In the genomic region with DNA sequence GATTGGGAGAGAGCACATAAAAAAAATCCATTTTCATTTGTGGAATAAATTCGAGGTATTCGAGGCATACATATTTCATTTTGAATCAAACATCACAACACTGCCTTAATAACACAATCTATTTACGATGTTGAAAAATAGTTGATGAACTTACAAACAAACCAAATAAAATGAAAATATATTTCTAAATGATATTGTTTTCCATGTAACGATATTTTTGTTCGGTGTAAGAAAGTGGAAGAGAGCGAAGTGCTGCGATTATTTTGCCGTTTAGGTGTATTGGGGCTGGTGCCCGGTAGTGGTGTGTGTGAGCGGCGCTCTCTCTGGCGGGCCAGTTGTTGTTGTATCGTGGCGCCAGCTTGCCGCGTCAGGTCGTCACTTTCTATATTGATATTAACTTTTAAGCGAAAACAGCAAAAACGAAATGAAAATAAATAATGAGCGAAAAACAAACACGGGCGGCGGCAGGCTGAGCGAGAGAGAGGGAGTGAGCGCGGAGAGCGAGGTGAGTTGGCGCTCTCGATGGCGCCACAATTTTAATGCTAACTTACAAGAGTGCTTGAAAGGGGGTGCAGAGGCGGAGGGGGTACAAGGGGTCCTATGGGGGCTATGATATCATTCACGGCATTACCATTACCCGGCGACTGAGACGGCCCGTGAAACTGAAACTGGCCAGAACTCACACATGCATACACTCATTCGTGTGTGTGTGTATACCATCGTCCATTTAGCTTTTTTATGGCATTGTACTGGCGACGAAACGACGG, we compare ENCODE assay signal across 1 fruit fly cellular context.
TF ChIP-seq lines count a peak whose summit lies in the region.

No protein-coding gene starts in this region.

TF ChIP-seq in whole organism, embryonic, 481 proteins besides CTCF, POLR2A, EP300 and RAD21 (continued from another document and continues in another):
- peak; percentile 97 for TF ChIP-seq CG2678 (tag; optimal IDR thresholded peaks at IDR 0.05; lab: Kevin White, UChicago)
- TF ChIP-seq CG1603 (tag; optimal IDR thresholded peaks at IDR 0.05; lab: Kevin White, UChicago), result peak; percentile 96
- peak; percentile 91 for TF ChIP-seq D19A (tag; optimal IDR thresholded peaks at IDR 0.05; lab: Kevin White, UChicago)
- peak; percentile 91 for TF ChIP-seq trem (tag; optimal IDR thresholded peaks at IDR 0.05; lab: Kevin White, UChicago)
- TF ChIP-seq CG6654 (GFP tag; optimal IDR thresholded peaks at IDR 0.05; lab: Kevin White, UChicago), result peak; percentile 78
- TF ChIP-seq kni (GFP tag; optimal IDR thresholded peaks at IDR 0.05; lab: Kevin White, UChicago), result peak; percentile 98
- TF ChIP-seq CG8765 (GFP tag; IDR thresholded peaks at IDR 0.05; lab: Robert Waterston, UW), result peak; percentile 55; the same call in 1 of the 2 replicates
- TF ChIP-seq row (GFP tag; IDR thresholded peaks at IDR 0.05; lab: Robert Waterston, UW), result peak; percentile 97
- TF ChIP-seq CG2202 (tag; optimal IDR thresholded peaks at IDR 0.05; lab: Kevin White, UChicago), result peak; percentile 74
- TF ChIP-seq Ets65A (GFP tag; lab: Kevin White, UChicago), result peak; percentile 96
- peak; percentile 79 for TF ChIP-seq CG2199 (GFP tag; IDR thresholded peaks at IDR 0.05; lab: Robert Waterston, UW)
- peak; percentile 77 for TF ChIP-seq CG18011 (GFP tag; optimal IDR thresholded peaks at IDR 0.05; lab: Kevin White, UChicago)
- peak; percentile 55 for TF ChIP-seq CG4282 (GFP tag; optimal IDR thresholded peaks at IDR 0.05; lab: Kevin White, UChicago)
- peak; percentile 95 for TF ChIP-seq CG17829 (tag; optimal IDR thresholded peaks at IDR 0.05; lab: Kevin White, UChicago)
- peak; percentile 88 for TF ChIP-seq CG15011 (GFP tag; optimal IDR thresholded peaks at IDR 0.05; lab: Kevin White, UChicago)
- TF ChIP-seq CG6175 (GFP tag; IDR thresholded peaks at IDR 0.05; lab: Robert Waterston, UW), result peak; percentile 86
- peak; percentile 92 for TF ChIP-seq CG11695 (GFP tag; IDR thresholded peaks at IDR 0.05; lab: Robert Waterston, UW)
- TF ChIP-seq CG14050 (GFP tag; IDR thresholded peaks at IDR 0.05; lab: Robert Waterston, UW), result peak; percentile 84
- peak; percentile 87 for TF ChIP-seq cg (GFP tag; optimal IDR thresholded peaks at IDR 0.05; lab: Kevin White, UChicago)
- peak; percentile 98 for TF ChIP-seq CG2120 (GFP tag; optimal IDR thresholded peaks at IDR 0.05; lab: Kevin White, UChicago)
- peak; percentile 78 for TF ChIP-seq CG7357 (GFP tag; IDR thresholded peaks at IDR 0.05; lab: Robert Waterston, UW)
- TF ChIP-seq D19B (GFP tag; optimal IDR thresholded peaks at IDR 0.05; lab: Kevin White, UChicago), result peak; percentile 85
- TF ChIP-seq Spps (tag; optimal IDR thresholded peaks at IDR 0.05; lab: Kevin White, UChicago), result peak; percentile 77
- TF ChIP-seq mld (GFP tag; IDR thresholded peaks at IDR 0.05; lab: Robert Waterston, UW; ENCODE audit: partially characterized antibody), result no peak
- TF ChIP-seq Ravus (GFP tag; IDR thresholded peaks at IDR 0.05; lab: Robert Waterston, UW), result peak; percentile 64
- peak; percentile 69 for TF ChIP-seq B-H2 (GFP tag; optimal IDR thresholded peaks at IDR 0.05; lab: Kevin White, UChicago)
- peak; percentile 78 for TF ChIP-seq CG11456 (GFP tag; IDR thresholded peaks at IDR 0.05; lab: Robert Waterston, UW)
- 0 out of 4 replicates have a peak, but pooled peaks have one; percentile 43 for TF ChIP-seq Dll (GFP tag; IDR thresholded peaks at IDR 0.05; lab: Robert Waterston, UW; ENCODE audit: partially characterized antibody)
- TF ChIP-seq Side (GFP tag; optimal IDR thresholded peaks at IDR 0.05; lab: Kevin White, UChicago), result peak; percentile 90
- peak; percentile 68 for TF ChIP-seq CG4617 (GFP tag; optimal IDR thresholded peaks at IDR 0.05; lab: Kevin White, UChicago; ENCODE audit: borderline replicate concordance)
- TF ChIP-seq Mrtf (GFP tag; IDR thresholded peaks at IDR 0.05; lab: Robert Waterston, UW), result peak; percentile 77
- peak; percentile 79 for TF ChIP-seq ssp (GFP tag; IDR thresholded peaks at IDR 0.05; lab: Robert Waterston, UW)
- peak; percentile 84 for TF ChIP-seq wdn (GFP tag; IDR thresholded peaks at IDR 0.05; lab: Robert Waterston, UW)
- peak; percentile 93 for TF ChIP-seq CG6689 (GFP tag; IDR thresholded peaks at IDR 0.05; lab: Robert Waterston, UW)
- no peak for TF ChIP-seq prd (optimal IDR thresholded peaks at IDR 0.05; lab: Kevin White, UChicago)
- peak; percentile 92 for TF ChIP-seq prd (GFP tag; IDR thresholded peaks at IDR 0.05; lab: Robert Waterston, UW)
- peak; percentile 76 for TF ChIP-seq en (GFP tag; optimal IDR thresholded peaks at IDR 0.05; lab: Kevin White, UChicago)
- peak; percentile 97 for TF ChIP-seq dmrt99B (tag; optimal IDR thresholded peaks at IDR 0.05; lab: Kevin White, UChicago)
- TF ChIP-seq pum (GFP tag; optimal IDR thresholded peaks at IDR 0.05; lab: Kevin White, UChicago), result peak; percentile 88
- TF ChIP-seq HLH54F (GFP tag; optimal IDR thresholded peaks at IDR 0.05; lab: Kevin White, UChicago), result peak; percentile 91
- TF ChIP-seq GATAe (GFP tag; conservative IDR thresholded peaks at IDR 0.05; lab: Robert Waterston, UW), result peak; percentile 71
- TF ChIP-seq salm (tag; optimal IDR thresholded peaks at IDR 0.05; lab: Kevin White, UChicago), result peak; percentile 93
- TF ChIP-seq CG11504 (tag; optimal IDR thresholded peaks at IDR 0.05; lab: Kevin White, UChicago), result peak; percentile 95
- peak; percentile 89 for TF ChIP-seq CG18476 (GFP tag; optimal IDR thresholded peaks at IDR 0.05; lab: Kevin White, UChicago)
- TF ChIP-seq Chrac-16 (GFP tag; optimal IDR thresholded peaks at IDR 0.05; lab: Kevin White, UChicago), result peak; percentile 92
- no peak for TF ChIP-seq tll (GFP tag; optimal IDR thresholded peaks at IDR 0.05; lab: Kevin White, UChicago)
- peak; percentile 96 for TF ChIP-seq CG17359 (tag; optimal IDR thresholded peaks at IDR 0.05; lab: Kevin White, UChicago)
- peak; percentile 95 for TF ChIP-seq vvl (GFP tag; IDR thresholded peaks at IDR 0.05; lab: Robert Waterston, UW)
- peak; percentile 90 for TF ChIP-seq CG9437 (GFP tag; optimal IDR thresholded peaks at IDR 0.05; lab: Kevin White, UChicago)
- peak; percentile 90 for TF ChIP-seq CG6683 (GFP tag; optimal IDR thresholded peaks at IDR 0.05; lab: Kevin White, UChicago)
- TF ChIP-seq slp2 (GFP tag; optimal IDR thresholded peaks at IDR 0.05; lab: Kevin White, UChicago), result peak; percentile 82
- TF ChIP-seq CG6791 (GFP tag; IDR thresholded peaks at IDR 0.05; lab: Robert Waterston, UW; ENCODE audit: partially characterized antibody), result no peak
- TF ChIP-seq pan (optimal IDR thresholded peaks at IDR 0.05; lab: Kevin White, UChicago), result no peak
- TF ChIP-seq pan (GFP tag; optimal IDR thresholded peaks at IDR 0.05 in 1 of 2, IDR thresholded peaks at IDR 0.05 in 1 of 2), result peak in 1 of 2 experiments; percentile 90
- TF ChIP-seq CG3163 (GFP tag; optimal IDR thresholded peaks at IDR 0.05; lab: Kevin White, UChicago), result peak; percentile 82
- peak; percentile 94 for TF ChIP-seq tap (tag; optimal IDR thresholded peaks at IDR 0.05; lab: Kevin White, UChicago)
- TF ChIP-seq Dad (GFP tag; optimal IDR thresholded peaks at IDR 0.05; lab: Kevin White, UChicago), result peak; percentile 96
- 0 out of 2 replicates have a peak, but pooled peaks have one; percentile 34 for TF ChIP-seq CG13287 (GFP tag; IDR thresholded peaks at IDR 0.05; lab: Robert Waterston, UW; ENCODE audit: partially characterized antibody)
- TF ChIP-seq CG1792 (GFP tag; optimal IDR thresholded peaks at IDR 0.05; lab: Kevin White, UChicago), result peak; percentile 84
- peak; percentile 93 for TF ChIP-seq Fer3 (tag; optimal IDR thresholded peaks at IDR 0.05; lab: Kevin White, UChicago)
- no peak for TF ChIP-seq yki (optimal IDR thresholded peaks at IDR 0.05; lab: Kevin White, UChicago)
- TF ChIP-seq H2.0 (GFP tag; IDR thresholded peaks at IDR 0.05; lab: Robert Waterston, UW), result peak; percentile 77
- peak; percentile 12 for TF ChIP-seq pzg (GFP tag; optimal IDR thresholded peaks at IDR 0.05; lab: Kevin White, UChicago)
- peak; percentile 72 for TF ChIP-seq pb (GFP tag; optimal IDR thresholded peaks at IDR 0.05; lab: Kevin White, UChicago)
- peak in 1 of 2 experiments; percentile 96 for TF ChIP-seq eve (GFP tag; optimal IDR thresholded peaks at IDR 0.05; lab: Kevin White, UChicago)
- peak; percentile 91 to 94 for TF ChIP-seq dpn (GFP tag; optimal IDR thresholded peaks at IDR 0.05; lab: Kevin White, UChicago)
- TF ChIP-seq CG6272 (GFP tag; IDR thresholded peaks at IDR 0.05; lab: Robert Waterston, UW), result peak; percentile 78
- peak; percentile 86 for TF ChIP-seq CG10462 (GFP tag; optimal IDR thresholded peaks at IDR 0.05; lab: Kevin White, UChicago)
- peak; percentile 85 for TF ChIP-seq ken (GFP tag; IDR thresholded peaks at IDR 0.05; lab: Robert Waterston, UW)
- TF ChIP-seq exex (tag; optimal IDR thresholded peaks at IDR 0.05; lab: Kevin White, UChicago), result peak; percentile 72
- peak; percentile 79 for TF ChIP-seq Adf1 (GFP tag; IDR thresholded peaks at IDR 0.05; lab: Robert Waterston, UW)
- 0 out of 3 replicates have a peak, but pooled peaks have one; percentile 12 for TF ChIP-seq CG16813 (GFP tag; IDR thresholded peaks at IDR 0.05; lab: Robert Waterston, UW; ENCODE audit: partially characterized antibody)
- peak; percentile 83 for TF ChIP-seq CG3838 (GFP tag; optimal IDR thresholded peaks at IDR 0.05; lab: Kevin White, UChicago)
- TF ChIP-seq wor (GFP tag; IDR thresholded peaks at IDR 0.05; lab: Robert Waterston, UW), result peak; percentile 88
- peak; percentile 74 for TF ChIP-seq CG11696 (GFP tag; IDR thresholded peaks at IDR 0.05; lab: Robert Waterston, UW)
- TF ChIP-seq CG31365 (tag; optimal IDR thresholded peaks at IDR 0.05; lab: Kevin White, UChicago), result peak; percentile 75
- peak; percentile 80 for TF ChIP-seq dati (GFP tag; IDR thresholded peaks at IDR 0.05; lab: Robert Waterston, UW)
- TF ChIP-seq croc (GFP tag; conservative IDR thresholded peaks at IDR 0.05; lab: Robert Waterston, UW), result peak; percentile 88
- peak; percentile 89 for TF ChIP-seq Max (GFP tag; optimal IDR thresholded peaks at IDR 0.05; lab: Kevin White, UChicago)
- peak; percentile 59; the same call in 1 of the 2 replicates for TF ChIP-seq CG17612 (GFP tag; IDR thresholded peaks at IDR 0.05; lab: Robert Waterston, UW)
- TF ChIP-seq Awh (GFP tag; IDR thresholded peaks at IDR 0.05; lab: Robert Waterston, UW), result peak; percentile 87
- TF ChIP-seq CG10147 (GFP tag; optimal IDR thresholded peaks at IDR 0.05; lab: Kevin White, UChicago), result peak; percentile 91
- peak; percentile 70 for TF ChIP-seq pfk (GFP tag; optimal IDR thresholded peaks at IDR 0.05; lab: Kevin White, UChicago)
- peak in 1 of 2 experiments; percentile 87 for TF ChIP-seq Hr78 (GFP tag; optimal IDR thresholded peaks at IDR 0.05; lab: Kevin White, UChicago)
- TF ChIP-seq lmd (GFP tag; IDR thresholded peaks at IDR 0.05; lab: Robert Waterston, UW), result peak; percentile 93; the same call in 1 of the 2 replicates
- TF ChIP-seq knrl (GFP tag; IDR thresholded peaks at IDR 0.05; lab: Robert Waterston, UW; ENCODE audit: partially characterized antibody), result no peak
- peak; percentile 63 for TF ChIP-seq CG10565 (GFP tag; optimal IDR thresholded peaks at IDR 0.05; lab: Kevin White, UChicago)
- TF ChIP-seq sqz (GFP tag; optimal IDR thresholded peaks at IDR 0.05; lab: Kevin White, UChicago), result peak; percentile 93
- TF ChIP-seq CG2889 (GFP tag; IDR thresholded peaks at IDR 0.05; lab: Robert Waterston, UW), result peak; percentile 81
- TF ChIP-seq CG9817 (tag; optimal IDR thresholded peaks at IDR 0.05; lab: Kevin White, UChicago), result peak; percentile 86
- peak; percentile 95 for TF ChIP-seq Hr3 (GFP tag; optimal IDR thresholded peaks at IDR 0.05; lab: Kevin White, UChicago)
- TF ChIP-seq bowl (GFP tag; IDR thresholded peaks at IDR 0.05; lab: Robert Waterston, UW), result peak; percentile 62; the same call in 1 of the 2 replicates
- TF ChIP-seq luna (GFP tag; optimal IDR thresholded peaks at IDR 0.05; lab: Kevin White, UChicago), result peak; percentile 83
- TF ChIP-seq caup (GFP tag; optimal IDR thresholded peaks at IDR 0.05; lab: Kevin White, UChicago; ENCODE audit: severe bottlenecking), result peak; percentile 79
- peak; percentile 74 for TF ChIP-seq her (GFP tag; optimal IDR thresholded peaks at IDR 0.05; lab: Kevin White, UChicago)
- TF ChIP-seq tio (GFP tag; optimal IDR thresholded peaks at IDR 0.05; lab: Kevin White, UChicago), result peak; percentile 88
- TF ChIP-seq CG10431 (GFP tag; optimal IDR thresholded peaks at IDR 0.05; lab: Kevin White, UChicago), result peak; percentile 83
- no peak for TF ChIP-seq ato (GFP tag; IDR thresholded peaks at IDR 0.05; lab: Robert Waterston, UW; ENCODE audit: partially characterized antibody)
- TF ChIP-seq ci (GFP tag; IDR thresholded peaks at IDR 0.05; lab: Robert Waterston, UW), result peak; percentile 90
- TF ChIP-seq CG13624 (GFP tag; optimal IDR thresholded peaks at IDR 0.05; lab: Kevin White, UChicago), result peak; percentile 90
- peak; percentile 85 for TF ChIP-seq B-H1 (GFP tag; IDR thresholded peaks at IDR 0.05; lab: Robert Waterston, UW)
- TF ChIP-seq Mad (GFP tag; optimal IDR thresholded peaks at IDR 0.05; lab: Kevin White, UChicago), result peak; percentile 81
- TF ChIP-seq Bdp1 (GFP tag; optimal IDR thresholded peaks at IDR 0.05; lab: Kevin White, UChicago), result peak; percentile 79
- peak; percentile 55; the same call in 1 of the 2 replicates for TF ChIP-seq cas (GFP tag; IDR thresholded peaks at IDR 0.05; lab: Robert Waterston, UW)
- peak; percentile 28 for TF ChIP-seq pros (GFP tag; optimal IDR thresholded peaks at IDR 0.05; lab: Kevin White, UChicago)
- TF ChIP-seq CG43689 (GFP tag; IDR thresholded peaks at IDR 0.05; lab: Robert Waterston, UW), result peak; percentile 44; the same call in 1 of the 2 replicates
- TF ChIP-seq dimm (GFP tag; IDR thresholded peaks at IDR 0.05; lab: Robert Waterston, UW), result peak; percentile 41; the same call in 1 of the 2 replicates
- no peak for TF ChIP-seq Dfd (GFP tag; optimal IDR thresholded peaks at IDR 0.05; lab: Kevin White, UChicago)
- peak; percentile 89 for TF ChIP-seq ems (GFP tag; optimal IDR thresholded peaks at IDR 0.05; lab: Kevin White, UChicago)
- TF ChIP-seq stwl (tag; optimal IDR thresholded peaks at IDR 0.05; lab: Kevin White, UChicago), result peak; percentile 16
- peak; percentile 91 for TF ChIP-seq scrt (GFP tag; optimal IDR thresholded peaks at IDR 0.05; lab: Kevin White, UChicago)
- peak; percentile 95 for TF ChIP-seq CG7839 (tag; optimal IDR thresholded peaks at IDR 0.05; lab: Kevin White, UChicago)
- TF ChIP-seq CG15696 (tag; optimal IDR thresholded peaks at IDR 0.05; lab: Kevin White, UChicago), result peak; percentile 67
- TF ChIP-seq z (GFP tag; IDR thresholded peaks at IDR 0.05; lab: Robert Waterston, UW), result 0 out of 3 replicates have a peak, but pooled peaks have one; percentile 54
- peak; percentile 83 for TF ChIP-seq CG5180 (GFP tag; optimal IDR thresholded peaks at IDR 0.05; lab: Kevin White, UChicago)
- peak; percentile 97 for TF ChIP-seq CG12391 (tag; optimal IDR thresholded peaks at IDR 0.05; lab: Kevin White, UChicago)
- peak; percentile 77 for TF ChIP-seq ap (GFP tag; IDR thresholded peaks at IDR 0.05; lab: Robert Waterston, UW)
- peak; percentile 90 for TF ChIP-seq CG13775 (GFP tag; optimal IDR thresholded peaks at IDR 0.05; lab: Kevin White, UChicago)
